Fruit fly (Drosophila melanogaster) S2 (cell line): ENCODE data around the gene Nf-YA.

Experiments
- CG8478 ChIP-seq: fragments of >200 bp; optimal IDR thresholded peaks from 2 replicates; lab custom pipeline; 2018
- CTCF ChIP-seq, 2 experiments: fragments of >200 bp; optimal IDR thresholded peaks; 2 replicates each; lab custom pipeline; 2018

DNA sequence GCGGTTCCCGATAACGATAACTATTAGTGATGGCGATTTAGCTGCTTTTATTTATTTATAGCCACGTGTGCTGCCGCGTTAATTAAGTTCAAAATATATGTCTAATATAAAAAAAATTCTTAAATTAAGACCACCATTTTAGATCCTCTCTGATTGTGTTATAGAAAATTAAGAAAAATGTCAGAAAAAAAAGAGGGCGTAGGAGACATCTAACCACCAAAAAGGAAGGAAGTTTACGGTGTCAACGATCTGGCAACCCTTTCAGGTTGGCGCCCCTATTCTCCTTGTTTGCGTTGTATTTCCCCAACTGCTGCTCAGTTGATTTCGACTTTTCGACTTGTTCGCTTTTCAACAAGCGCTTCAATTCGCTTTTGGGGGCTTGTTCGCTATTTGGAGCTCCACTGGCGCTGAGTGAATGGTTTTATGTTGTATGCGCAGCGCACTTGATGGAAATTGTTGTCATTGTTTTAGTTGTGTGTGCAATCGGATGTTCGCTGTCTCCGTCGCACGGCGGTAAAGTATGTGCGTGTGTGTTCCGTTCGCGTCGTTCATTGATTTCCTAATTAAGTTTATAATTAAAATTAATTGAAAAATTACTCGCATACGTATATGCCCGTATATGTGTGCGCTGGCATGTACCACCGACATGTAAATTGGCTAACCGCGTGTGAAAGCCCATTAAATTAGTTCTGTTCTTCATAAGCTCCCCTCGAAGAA is 18.9 kb upstream of the Nf-YA start, which contains the start of the genes CG3434 and CG44838:
- TF ChIP-seq CG8478 (lab: Kevin White, UChicago) (no peak), CTCF (optimal IDR thresholded peaks at IDR 0.05; lab: Kevin White, UChicago) (peak in 1 of 2 experiments; percentile 20)
